In the genomic region with DNA sequence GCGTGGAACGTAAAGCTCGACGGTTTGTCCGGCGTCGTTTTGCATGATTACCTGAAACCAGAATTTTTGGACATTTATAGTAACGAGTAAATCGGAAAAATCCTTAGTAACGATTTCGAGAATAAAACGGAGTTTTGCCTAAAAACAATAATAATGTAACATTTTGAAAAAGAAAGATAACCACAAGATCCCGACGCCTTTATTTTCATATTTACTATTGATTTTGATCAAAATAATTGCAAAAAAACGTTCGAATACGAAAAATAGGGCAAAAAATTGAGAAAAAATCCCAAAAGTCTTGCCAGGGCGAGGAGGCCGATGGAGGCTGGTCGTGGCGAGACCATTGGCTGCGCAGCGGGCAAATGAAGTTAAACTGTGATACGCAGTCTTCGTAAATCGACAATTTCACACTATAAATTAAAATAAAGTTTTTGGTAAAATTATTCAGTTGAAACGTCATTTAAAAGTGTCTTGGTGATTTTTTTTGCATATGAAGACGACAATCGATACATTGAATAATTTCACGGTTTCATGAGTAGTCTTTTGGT, we compare ENCODE assay signal across 3 worm cellular contexts.
TF ChIP-seq lines count a peak whose summit lies in the region.

A gene (minus strand): TSS at position 51 of the 548 bp plus-strand sequence.

TF ChIP-seq in whole organism, L2 larva, 48 proteins besides CTCF, POLR2A, EP300 and RAD21 (continued from another document):
- TF ChIP-seq unc-62 (GFP tag; optimal IDR thresholded peaks at IDR 0.05; lab: Kevin White, UChicago) (no peak), nhr-6 (tag; optimal IDR thresholded peaks at IDR 0.05; lab: Kevin White, UChicago) (peak; percentile 44), aly-2 (tag; optimal IDR thresholded peaks at IDR 0.05; lab: Kevin White, UChicago) (no peak), mdl-1 (tag; optimal IDR thresholded peaks at IDR 0.05; lab: Kevin White, UChicago) (peak in 1 of 2 experiments; percentile 17), R02D3.7 (tag; optimal IDR thresholded peaks at IDR 0.05; lab: Kevin White, UChicago) (peak; percentile 85), lin-39 (tag; optimal IDR thresholded peaks at IDR 0.05; lab: Kevin White, UChicago) (no peak), nhr-11 (tag; optimal IDR thresholded peaks at IDR 0.05; lab: Kevin White, UChicago) (no peak), lsy-2 (tag; optimal IDR thresholded peaks at IDR 0.05; lab: Kevin White, UChicago) (peak; percentile 84 to 93), crh-2 (tag; optimal IDR thresholded peaks at IDR 0.05; lab: Kevin White, UChicago) (peak; percentile 79), mab-5 (tag; optimal IDR thresholded peaks at IDR 0.05; lab: Kevin White, UChicago) (peak; percentile 46), nhr-23 (tag; optimal IDR thresholded peaks at IDR 0.05; lab: Kevin White, UChicago) (no peak), nhr-25 (tag; optimal IDR thresholded peaks at IDR 0.05; lab: Kevin White, UChicago) (peak; percentile 79), peb-1 (tag; optimal IDR thresholded peaks at IDR 0.05; lab: Kevin White, UChicago) (no peak), ZK546.5 (tag; optimal IDR thresholded peaks at IDR 0.05; lab: Kevin White, UChicago) (peak; percentile 74), nhr-129 (tag; optimal IDR thresholded peaks at IDR 0.05; lab: Kevin White, UChicago) (peak; percentile 70), ztf-11 (tag; optimal IDR thresholded peaks at IDR 0.05; lab: Kevin White, UChicago) (no peak), sma-3 (GFP tag; optimal IDR thresholded peaks at IDR 0.05; lab: Kevin White, UChicago) (peak; percentile 84), ama-1 (optimal IDR thresholded peaks at IDR 0.05; lab: Kevin White, UChicago) (no peak), snpc-4 (tag; optimal IDR thresholded peaks at IDR 0.05; lab: Kevin White, UChicago) (peak; percentile 59), alr-1 (tag; optimal IDR thresholded peaks at IDR 0.05; lab: Kevin White, UChicago) (no peak), Y55F3AM.14 (GFP tag; optimal IDR thresholded peaks at IDR 0.05; lab: Kevin White, UChicago) (no peak), sem-4 (tag; optimal IDR thresholded peaks at IDR 0.05; lab: Kevin White, UChicago) (peak; percentile 46), nhr-12 (tag; optimal IDR thresholded peaks at IDR 0.05; lab: Kevin White, UChicago) (no peak), nhr-10 (tag; optimal IDR thresholded peaks at IDR 0.05; lab: Kevin White, UChicago) (no peak), ztf-1 (GFP tag; conservative IDR thresholded peaks at IDR 0.05; lab: Robert Waterston, UW) (no peak), ztf-4 (tag; optimal IDR thresholded peaks at IDR 0.05; lab: Kevin White, UChicago) (no peak), nhr-237 (tag; optimal IDR thresholded peaks at IDR 0.05; lab: Kevin White, UChicago) (no peak), nhr-21 (tag; optimal IDR thresholded peaks at IDR 0.05; lab: Kevin White, UChicago) (peak; percentile 57)

TF ChIP-seq in whole organism, L4 larva, 104 proteins besides CTCF, POLR2A, EP300 and RAD21 (continued from another document and continues in another):
- TF ChIP-seq tag-97 (GFP tag; IDR thresholded peaks at IDR 0.05; lab: Robert Waterston, UW), result no peak
- TF ChIP-seq mdt-29 (GFP tag; IDR thresholded peaks at IDR 0.05; lab: Robert Waterston, UW), result no peak
- TF ChIP-seq lin-15B (tag; optimal IDR thresholded peaks at IDR 0.05; lab: Kevin White, UChicago), result no peak
- peak in 1 of 2 experiments; percentile 52 for TF ChIP-seq ZK546.5 (tag; optimal IDR thresholded peaks at IDR 0.05; lab: Kevin White, UChicago)
- peak; percentile 48; the same call in 1 of the 2 replicates for TF ChIP-seq ceh-20 (GFP tag; IDR thresholded peaks at IDR 0.05; lab: Robert Waterston, UW)
- TF ChIP-seq nhr-76 (tag; optimal IDR thresholded peaks at IDR 0.05; lab: Kevin White, UChicago), result no peak
- 0 out of 2 replicates have a peak, but pooled peaks have one; percentile 30 for TF ChIP-seq tra-1 (GFP tag; IDR thresholded peaks at IDR 0.05; lab: Robert Waterston, UW)
- no peak for TF ChIP-seq php-3 (GFP tag; IDR thresholded peaks at IDR 0.05; lab: Robert Waterston, UW)
- TF ChIP-seq mxl-2 (GFP tag; conservative IDR thresholded peaks at IDR 0.05; lab: Robert Waterston, UW), result no peak
- TF ChIP-seq zfp-2 (tag; optimal IDR thresholded peaks at IDR 0.05; lab: Kevin White, UChicago), result peak; percentile 94
- peak; percentile 39 for TF ChIP-seq F37D6.2 (tag; optimal IDR thresholded peaks at IDR 0.05; lab: Kevin White, UChicago)
- TF ChIP-seq madf-9 (GFP tag; conservative IDR thresholded peaks at IDR 0.05; lab: Robert Waterston, UW), result no peak
- peak; percentile 92 for TF ChIP-seq mes-2 (tag; optimal IDR thresholded peaks at IDR 0.05; lab: Kevin White, UChicago; ENCODE audit: poor library complexity, severe bottlenecking)
- TF ChIP-seq lin-13 (GFP tag; optimal IDR thresholded peaks at IDR 0.05; lab: Kevin White, UChicago), result peak; percentile 58
- peak; percentile 82 for TF ChIP-seq dpl-1 (GFP tag; optimal IDR thresholded peaks at IDR 0.05; lab: Kevin White, UChicago)
- no peak for TF ChIP-seq sdz-12 (GFP tag; optimal IDR thresholded peaks at IDR 0.05; lab: Kevin White, UChicago)
- no peak for TF ChIP-seq ztf-11 (tag; optimal IDR thresholded peaks at IDR 0.05; lab: Kevin White, UChicago)
- no peak for TF ChIP-seq lin-39 (tag; optimal IDR thresholded peaks at IDR 0.05; lab: Kevin White, UChicago)
- TF ChIP-seq hlh-30 (tag; optimal IDR thresholded peaks at IDR 0.05; lab: Kevin White, UChicago; ENCODE audit: insufficient read depth), result peak; percentile 77
- no peak for TF ChIP-seq ceh-28 (tag; optimal IDR thresholded peaks at IDR 0.05; lab: Kevin White, UChicago)
- TF ChIP-seq ceh-32 (tag; optimal IDR thresholded peaks at IDR 0.05; lab: Kevin White, UChicago; ENCODE audit: poor library complexity), result no peak
- TF ChIP-seq lin-1 (GFP tag; IDR thresholded peaks at IDR 0.05; lab: Robert Waterston, UW), result no peak
- no peak for TF ChIP-seq pha-4 (GFP tag; IDR thresholded peaks at IDR 0.05; lab: Robert Waterston, UW)
- TF ChIP-seq pha-4 (tag; optimal IDR thresholded peaks at IDR 0.05; lab: Kevin White, UChicago), result no peak
- peak; percentile 9 to 92 for TF ChIP-seq lsy-2 (tag; optimal IDR thresholded peaks at IDR 0.05; lab: Kevin White, UChicago)
- no peak for TF ChIP-seq aly-2 (tag; optimal IDR thresholded peaks at IDR 0.05; lab: Kevin White, UChicago)
- no peak for TF ChIP-seq egl-43 (GFP tag; IDR thresholded peaks at IDR 0.05; lab: Robert Waterston, UW)
- no peak; the same call in 1 of the 2 replicates for TF ChIP-seq set-16 (GFP tag; IDR thresholded peaks at IDR 0.05; lab: Robert Waterston, UW)
- TF ChIP-seq hlh-11 (tag; optimal IDR thresholded peaks at IDR 0.05; lab: Kevin White, UChicago), result peak; percentile 69
- no peak for TF ChIP-seq Y75B8A.6 (GFP tag; IDR thresholded peaks at IDR 0.05; lab: Robert Waterston, UW)
- peak; percentile 53; the same call in 1 of the 2 replicates for TF ChIP-seq dmd-6 (GFP tag; IDR thresholded peaks at IDR 0.05; lab: Robert Waterston, UW)
- no peak for TF ChIP-seq saeg-2 (GFP tag; IDR thresholded peaks at IDR 0.05; lab: Robert Waterston, UW)
- TF ChIP-seq nhr-48 (tag; optimal IDR thresholded peaks at IDR 0.05; lab: Kevin White, UChicago), result peak; percentile 11
- TF ChIP-seq ceh-44 (GFP tag; IDR thresholded peaks at IDR 0.05; lab: Robert Waterston, UW), result no peak
- TF ChIP-seq T26A8.4 (GFP tag; IDR thresholded peaks at IDR 0.05; lab: Robert Waterston, UW), result peak; percentile 43; the same call in 1 of the 2 replicates
- no peak for TF ChIP-seq duxl-1 (tag; optimal IDR thresholded peaks at IDR 0.05; lab: Kevin White, UChicago; ENCODE audit: poor library complexity)
- no peak for TF ChIP-seq daf-8 (GFP tag; IDR thresholded peaks at IDR 0.05; lab: Robert Waterston, UW)
- TF ChIP-seq unc-62 (GFP tag; optimal IDR thresholded peaks at IDR 0.05 in 1 of 2; lab: Kevin White, UChicago), result peak in 1 of 2 experiments; percentile 77
- no peak for TF ChIP-seq unc-62 (tag; optimal IDR thresholded peaks at IDR 0.05; lab: Kevin White, UChicago)
- peak; percentile 38 for TF ChIP-seq unc-130 (GFP tag; optimal IDR thresholded peaks at IDR 0.05; lab: Kevin White, UChicago)
- TF ChIP-seq ctbp-1 (GFP tag; IDR thresholded peaks at IDR 0.05; lab: Robert Waterston, UW), result no peak
- TF ChIP-seq pqm-1 (tag; optimal IDR thresholded peaks at IDR 0.05; lab: Kevin White, UChicago), result peak; percentile 21
- TF ChIP-seq F44E2.7 (GFP tag; IDR thresholded peaks at IDR 0.05; lab: Robert Waterston, UW), result no peak
- TF ChIP-seq lir-3 (tag; optimal IDR thresholded peaks at IDR 0.05; lab: Kevin White, UChicago), result no peak
- TF ChIP-seq daf-16 (GFP tag; optimal IDR thresholded peaks at IDR 0.05; lab: Kevin White, UChicago), result no peak
- TF ChIP-seq daf-16 (tag; optimal IDR thresholded peaks at IDR 0.05; lab: Kevin White, UChicago), result peak; percentile 16
- TF ChIP-seq R02D3.7 (tag; optimal IDR thresholded peaks at IDR 0.05; lab: Kevin White, UChicago), result peak; percentile 84
- no peak for TF ChIP-seq egl-27 (tag; optimal IDR thresholded peaks at IDR 0.05; lab: Kevin White, UChicago)
- TF ChIP-seq arid-1 (GFP tag; conservative IDR thresholded peaks at IDR 0.05; lab: Robert Waterston, UW), result 0 out of 2 replicates have a peak, but pooled peaks have one; percentile 23
- no peak for TF ChIP-seq ztf-7 (tag; optimal IDR thresholded peaks at IDR 0.05; lab: Kevin White, UChicago)

TF ChIP-seq in whole organism, late embryonic, 69 proteins besides CTCF, POLR2A, EP300 and RAD21 (continued from another document):
- TF ChIP-seq syd-9 (tag; optimal IDR thresholded peaks at IDR 0.05; lab: Kevin White, UChicago), result no peak
- peak; percentile 22 for TF ChIP-seq unc-86 (tag; optimal IDR thresholded peaks at IDR 0.05; lab: Kevin White, UChicago)
- TF ChIP-seq ceh-31 (tag; optimal IDR thresholded peaks at IDR 0.05; lab: Kevin White, UChicago), result peak; percentile 71
- peak; percentile 19 for TF ChIP-seq ceh-48 (tag; optimal IDR thresholded peaks at IDR 0.05; lab: Kevin White, UChicago)
- TF ChIP-seq ceh-14 (tag; optimal IDR thresholded peaks at IDR 0.05; lab: Kevin White, UChicago), result peak; percentile 6
- TF ChIP-seq ceh-18 (tag; optimal IDR thresholded peaks at IDR 0.05; lab: Kevin White, UChicago), result peak; percentile 45
TF ChIP-seq in whole organism, late embryonic: peak in this region for 14.
